Worm (Caenorhabditis elegans): ENCODE data around the gene Y6E2A.5.

Y6E2A.5 gene

ce11 chrV:15721888-15722287, 3.4 kb upstream of the Y6E2A.5 start, which contains the start of gene srh-140:
TSS of gene srh-140 (plus strand) at chrV:15722188.
- no peak for TF ChIP-seq unc-62 (GFP tag; optimal IDR thresholded peaks at IDR 0.05)

- no peak for TF ChIP-seq unc-62 (GFP tag; optimal IDR thresholded peaks at IDR 0.05)
Observed at ce11 chrV:15721431-15721830, 3.0 kb upstream of the Y6E2A.5 start.

ce11 chrV:15719570-15719969, 1.1 kb upstream of the Y6E2A.5 start, which contains the start of gene Y6E2A.7:
TSS of gene Y6E2A.7 (plus strand) at chrV:15719870.
- no peak for TF ChIP-seq unc-62 (GFP tag; optimal IDR thresholded peaks at IDR 0.05)

ce11 chrV:15716679-15717078, 1.8 kb downstream of the Y6E2A.5 start, which contains the start of gene Y6E2A.4:
TSS of gene Y6E2A.4 (minus strand) at chrV:15716779.
- no peak for TF ChIP-seq unc-62 (GFP tag; optimal IDR thresholded peaks at IDR 0.05)

- TF ChIP-seq unc-62 (GFP tag; optimal IDR thresholded peaks at IDR 0.05), result no peak
Observed at ce11 chrV:15715636-15716035, 2.8 kb downstream of the Y6E2A.5 start.

ce11 chrV:15712385-15712784, 6.1 kb downstream of the Y6E2A.5 start:
- TF ChIP-seq unc-62 (GFP tag; optimal IDR thresholded peaks at IDR 0.05), result no peak

ce11 chrV:15711898-15712297, 6.6 kb downstream of the Y6E2A.5 start, which contains the start of gene str-101:
TSS of gene str-101 (minus strand) at chrV:15711998.
- TF ChIP-seq unc-62 (GFP tag; optimal IDR thresholded peaks at IDR 0.05), result no peak

ce11 chrV:15710401-15710800, 8.1 kb downstream of the Y6E2A.5 start, which contains the start of gene Y6E2A.1:
TSS of gene Y6E2A.1 (minus strand) at chrV:15710501.
- no peak for TF ChIP-seq unc-62 (GFP tag; optimal IDR thresholded peaks at IDR 0.05)

- TF ChIP-seq unc-62 (GFP tag; optimal IDR thresholded peaks at IDR 0.05), result no peak
Observed at ce11 chrV:15707982-15708381, 10.5 kb downstream of the Y6E2A.5 start.

ce11 chrV:15704745-15705144, 13.7 kb downstream of the Y6E2A.5 start, which contains the start of gene twk-34:
TSS of gene twk-34 (plus strand) at chrV:15704960.
- no peak for TF ChIP-seq unc-62 (GFP tag; optimal IDR thresholded peaks at IDR 0.05)

ce11 chrV:15702263-15702662, 16.2 kb downstream of the Y6E2A.5 start, which contains the start of gene nhr-53:
TSS of gene nhr-53 (minus strand) at chrV:15702363.
- TF ChIP-seq unc-62 (GFP tag; optimal IDR thresholded peaks at IDR 0.05), result no peak

- no peak for TF ChIP-seq unc-62 (GFP tag; optimal IDR thresholded peaks at IDR 0.05)
Observed at ce11 chrV:15699799-15700198, 18.7 kb downstream of the Y6E2A.5 start, which contains the start of gene nhr-199. TSS of gene nhr-199 (minus strand) at chrV:15699899.

- no peak for TF ChIP-seq unc-62 (GFP tag; optimal IDR thresholded peaks at IDR 0.05)
Observed at ce11 chrV:15698099-15698498, 20.4 kb downstream of the Y6E2A.5 start, which contains the start of gene srx-29. TSS of gene srx-29 (minus strand) at chrV:15698199.

- no peak for TF ChIP-seq unc-62 (GFP tag; optimal IDR thresholded peaks at IDR 0.05)
Observed at ce11 chrV:15693682-15694081, 24.8 kb downstream of the Y6E2A.5 start, which contains the start of gene nhr-198. TSS of gene nhr-198 (plus strand) at chrV:15693994.

ce11 chrV:15689952-15690351, 28.5 kb downstream of the Y6E2A.5 start, which contains the start of gene nhr-268:
TSS of gene nhr-268 (plus strand) at chrV:15690252.
- TF ChIP-seq unc-62 (GFP tag; optimal IDR thresholded peaks at IDR 0.05), result no peak

ce11 chrV:15687660-15688059, 30.8 kb downstream of the Y6E2A.5 start, which contains the start of gene nhr-197:
TSS of gene nhr-197 (plus strand) at chrV:15687960.
- TF ChIP-seq unc-62 (GFP tag; optimal IDR thresholded peaks at IDR 0.05), result no peak

ce11 chrV:15685599-15685998, 32.9 kb downstream of the Y6E2A.5 start, which contains the start of gene nhr-196:
TSS of gene nhr-196 (plus strand) at chrV:15685716.
- no peak for TF ChIP-seq unc-62 (GFP tag; optimal IDR thresholded peaks at IDR 0.05)
